Fruit fly (Drosophila melanogaster) whole organism, pupa: ENCODE data around the gene alphaTub84D.

Source experiments
- CG10348 ChIP-seq: fragments of 200-800 bp; sonication (Bioruptor generic); IDR thresholded peaks from 2 replicates; pipeline ENCODE4 v1.3.6; 2022; ENCODE audit warnings: missing biosample characterization, missing genetic modification characterization
- CG14655 ChIP-seq: fragments of 200-800 bp; sonication (Bioruptor generic); optimal IDR thresholded peaks from 3 replicates; lab custom pipeline; 2017; ENCODE audit warnings: mild to moderate bottlenecking, missing biosample characterization, missing genetic modification reagents, missing genetic modification characterization
- CG34367 ChIP-seq: fragments of 200-800 bp; sonication (Bioruptor generic); optimal IDR thresholded peaks from 2 replicates; lab custom pipeline; 2018; ENCODE audit warnings: missing biosample characterization, mild to moderate bottlenecking, missing genetic modification characterization
- CG4496 ChIP-seq: fragments of 200-800 bp; sonication (Bioruptor generic); IDR thresholded peaks from 3 replicates; pipeline ENCODE4 v1.3.6; 2022; ENCODE audit warnings: missing biosample characterization, missing genetic modification characterization
- CG8159 ChIP-seq: fragments of 200-800 bp; sonication (Bioruptor generic); optimal IDR thresholded peaks from 3 replicates; lab custom pipeline; 2018; ENCODE audit warnings: missing biosample characterization, mild to moderate bottlenecking, missing genetic modification characterization, moderate library complexity
- D1 ChIP-seq: fragments of 200-800 bp; sonication (Bioruptor generic); optimal IDR thresholded peaks from 2 replicates; lab custom pipeline; 2018; ENCODE audit warnings: missing biosample characterization, mild to moderate bottlenecking, missing genetic modification characterization, moderate library complexity
- EcR ChIP-seq: fragments of 200-800 bp; sonication (Bioruptor generic); optimal IDR thresholded peaks from 3 replicates; lab custom pipeline; 2019; ENCODE audit warnings: missing biosample characterization, missing genetic modification characterization, mild to moderate bottlenecking, moderate library complexity, missing genetic modification reagents
- Pif1A ChIP-seq: fragments of 200-800 bp; sonication (Bioruptor generic); optimal IDR thresholded peaks from 3 replicates; lab custom pipeline; 2016; ENCODE audit warnings: missing biosample characterization, missing genetic modification characterization
- Pif1B ChIP-seq: fragments of 200-800 bp; sonication (Bioruptor generic); optimal IDR thresholded peaks from 3 replicates; lab custom pipeline; 2016; ENCODE audit warnings: missing biosample characterization, missing genetic modification characterization
- Snoo ChIP-seq: fragments of 200-800 bp; sonication (Bioruptor generic); optimal IDR thresholded peaks from 3 replicates; lab custom pipeline; 2017; ENCODE audit warnings: missing biosample characterization, mild to moderate bottlenecking, missing genetic modification characterization, inconsistent platforms
- fd96Ca ChIP-seq: fragments of 200-800 bp; sonication (Bioruptor generic); IDR thresholded peaks from 3 replicates; pipeline ENCODE4 v1.3.6; 2022; ENCODE audit warnings: missing biosample characterization, missing genetic modification characterization
- gl ChIP-seq: fragments of 200-800 bp; sonication (Bioruptor generic); optimal IDR thresholded peaks from 2 replicates; lab custom pipeline; 2018; ENCODE audit warnings: missing biosample characterization, mild to moderate bottlenecking, missing genetic modification characterization
- rn ChIP-seq: fragments of 200-800 bp; sonication (Bioruptor generic); IDR thresholded peaks from 2 replicates; pipeline ENCODE4 v1.3.6; 2022; ENCODE audit warnings: missing biosample characterization, missing genetic modification characterization

dm6 chr3R:7504989-7505761 lies 25.4 kb upstream of the alphaTub84D start, which contains the start of gene alpha-Est9:
- no peak for TF ChIP-seq CG8159 (tag; lab: Kevin White, UChicago)
- TF ChIP-seq fd96Ca (GFP tag; lab: Robert Waterston, UW), result no peak
- TF ChIP-seq CG34367 (tag; lab: Kevin White, UChicago), result no peak
- no peak for TF ChIP-seq EcR (GFP tag; lab: Kevin White, UChicago)
- TF ChIP-seq gl (tag; lab: Kevin White, UChicago), result no peak
- no peak for TF ChIP-seq D1 (tag; lab: Kevin White, UChicago)
- TF ChIP-seq CG4496, result no peak
- TF ChIP-seq Pif1B (GFP tag; lab: Kevin White, UChicago), result no peak
- TF ChIP-seq Snoo (tag; lab: Kevin White, UChicago), result no peak
- TF ChIP-seq CG14655 (GFP tag; lab: Kevin White, UChicago), result no peak
- no peak for TF ChIP-seq rn (GFP tag; lab: Robert Waterston, UW)
- no peak for TF ChIP-seq Pif1A (GFP tag; lab: Kevin White, UChicago)
- no peak for TF ChIP-seq CG10348 (GFP tag; lab: Robert Waterston, UW)
